Fruit fly (Drosophila melanogaster) whole organism, embryonic: ENCODE measurements around the gene CG13024.
A peak's percentile ranks its signal among the peaks of the same experiment; 100 is the strongest.

Experiments
- BtbVII ChIP-seq: fragments of 200-800 bp; sonication (Bioruptor generic); optimal IDR thresholded peaks from 3 replicates; lab custom pipeline; 2017; ENCODE audit warnings: missing biosample characterization, mild to moderate bottlenecking, missing genetic modification characterization
- CG10267 ChIP-seq: fragments of 200-800 bp; sonication (Bioruptor generic); optimal IDR thresholded peaks from 2 replicates; lab custom pipeline; 2018; ENCODE audit warnings: missing biosample characterization, mild to moderate bottlenecking, missing genetic modification characterization, moderate library complexity
- CG10543 ChIP-seq: fragments of 200-800 bp; sonication (Bioruptor generic); optimal IDR thresholded peaks from 3 replicates; lab custom pipeline; 2017; ENCODE audit warnings: missing biosample characterization, mild to moderate bottlenecking, missing genetic modification characterization, moderate library complexity
- CG11695 ChIP-seq: fragments of 200-800 bp; sonication (Bioruptor generic); IDR thresholded peaks from 3 replicates; pipeline ENCODE4 v1.3.6; 2022; ENCODE audit warnings: missing biosample characterization, missing genetic modification characterization
- CG13624 ChIP-seq: fragments of 200-800 bp; sonication (Bioruptor generic); optimal IDR thresholded peaks from 2 replicates; lab custom pipeline; 2016; ENCODE audit warnings: missing biosample characterization, missing genetic modification characterization
- CG16779 ChIP-seq: fragments of 200-800 bp; sonication (Bioruptor generic); IDR thresholded peaks from 2 replicates; pipeline ENCODE4 v1.3.6; 2022; ENCODE audit warnings: missing biosample characterization, missing genetic modification characterization
- CG17385 ChIP-seq: fragments of 200-800 bp; sonication (Bioruptor generic); optimal IDR thresholded peaks from 3 replicates; lab custom pipeline; 2018; ENCODE audit warnings: missing biosample characterization, mild to moderate bottlenecking, missing genetic modification characterization
- CG31224 ChIP-seq: fragments of 200-800 bp; sonication (Bioruptor generic); IDR thresholded peaks from 2 replicates; pipeline ENCODE4 v1.3.6; 2022; ENCODE audit warnings: missing biosample characterization, missing genetic modification characterization
- CG31365 ChIP-seq: fragments of 200-800 bp; sonication (Bioruptor generic); optimal IDR thresholded peaks from 2 replicates; lab custom pipeline; 2018; ENCODE audit warnings: missing biosample characterization, mild to moderate bottlenecking, missing genetic modification characterization
- CG32772 ChIP-seq: fragments of 200-800 bp; sonication (Bioruptor generic); IDR thresholded peaks from 2 replicates; pipeline ENCODE4 v1.3.6; 2022; ENCODE audit warnings: missing biosample characterization, missing genetic modification characterization
- CG3281 ChIP-seq: fragments of 200-800 bp; sonication (Bioruptor generic); optimal IDR thresholded peaks from 3 replicates; lab custom pipeline; 2017; ENCODE audit warnings: missing biosample characterization, mild to moderate bottlenecking, missing genetic modification characterization
- CG3995 ChIP-seq: fragments of 200-800 bp; sonication (Bioruptor generic); optimal IDR thresholded peaks from 3 replicates; lab custom pipeline; 2016; ENCODE audit warnings: missing biosample characterization, missing genetic modification characterization
- CG43689 ChIP-seq: fragments of 200-800 bp; sonication (Bioruptor generic); IDR thresholded peaks from 2 replicates; pipeline ENCODE4 v1.3.6; 2022; ENCODE audit warnings: missing biosample characterization, missing genetic modification characterization
- CG8089 ChIP-seq: fragments of 200-800 bp; sonication (Bioruptor generic); optimal IDR thresholded peaks from 3 replicates; lab custom pipeline; 2016; ENCODE audit warnings: missing biosample characterization, missing genetic modification characterization
- CG8924 ChIP-seq: fragments of 200-800 bp; optimal IDR thresholded peaks from 3 replicates; lab custom pipeline; 2019; ENCODE audit warnings: missing biosample characterization, mild to moderate bottlenecking, missing genetic modification characterization, moderate library complexity
- CG9876 ChIP-seq: fragments of 200-800 bp; sonication (Bioruptor generic); optimal IDR thresholded peaks from 2 replicates; lab custom pipeline; 2016; ENCODE audit warnings: missing biosample characterization, missing genetic modification characterization
- Camta ChIP-seq: fragments of 200-800 bp; sonication (Bioruptor generic); optimal IDR thresholded peaks from 2 replicates; lab custom pipeline; 2016; ENCODE audit warnings: missing biosample characterization, missing genetic modification characterization
- Dip3 ChIP-seq: fragments of 200-800 bp; sonication (Bioruptor generic); optimal IDR thresholded peaks from 3 replicates; lab custom pipeline; 2016; ENCODE audit warnings: missing biosample characterization, missing genetic modification characterization
- Doc3 ChIP-seq: fragments of 200-800 bp; sonication (Bioruptor generic); IDR thresholded peaks from 3 replicates; pipeline ENCODE4 v1.3.6; 2022; ENCODE audit warnings: missing biosample characterization, missing genetic modification characterization; ENCODE audit not compliant: partially characterized antibody
- Fer1 ChIP-seq: fragments of 200-800 bp; sonication (Bioruptor generic); optimal IDR thresholded peaks from 2 replicates; lab custom pipeline; 2017; ENCODE audit warnings: missing biosample characterization, mild to moderate bottlenecking, missing genetic modification characterization
- Gug ChIP-seq: fragments of 200-800 bp; sonication (Bioruptor generic); IDR thresholded peaks from 4 replicates; pipeline ENCODE4 v1.3.6; 2022; ENCODE audit warnings: missing biosample characterization, missing genetic modification characterization
- H15 ChIP-seq: fragments of 200-800 bp; sonication (Bioruptor generic); IDR thresholded peaks from 3 replicates; pipeline ENCODE4 v1.3.6; 2022; ENCODE audit warnings: missing biosample characterization, missing genetic modification characterization
- H2.0 ChIP-seq: fragments of 200-800 bp; sonication (Bioruptor generic); IDR thresholded peaks from 2 replicates; pipeline ENCODE4 v1.3.6; 2022; ENCODE audit warnings: missing biosample characterization, missing genetic modification characterization
- HmgZ ChIP-seq: fragments of 200-800 bp; sonication (Bioruptor generic); optimal IDR thresholded peaks from 2 replicates; lab custom pipeline; 2018; ENCODE audit warnings: missing biosample characterization, mild to moderate bottlenecking, missing genetic modification characterization
- Hmx ChIP-seq: fragments of 200-800 bp; sonication (Bioruptor generic); optimal IDR thresholded peaks from 2 replicates; lab custom pipeline; 2016; ENCODE audit warnings: missing biosample characterization, missing genetic modification characterization
- Hsf ChIP-seq: fragments of 200-800 bp; sonication (Bioruptor generic); optimal IDR thresholded peaks from 3 replicates; lab custom pipeline; 2016; ENCODE audit warnings: missing biosample characterization, missing genetic modification characterization
- NFAT ChIP-seq: fragments of 200-800 bp; sonication (Bioruptor generic); IDR thresholded peaks from 2 replicates; pipeline ENCODE4 v1.3.6; 2022; ENCODE audit warnings: missing biosample characterization, missing genetic modification characterization
- Nf-YB ChIP-seq: fragments of 200-800 bp; sonication (Bioruptor generic); optimal IDR thresholded peaks from 3 replicates; lab custom pipeline; 2019; ENCODE audit warnings: missing biosample characterization, mild to moderate bottlenecking, missing genetic modification characterization, moderate library complexity
- Pdp1 ChIP-seq, 2 experiments: fragments of 200-800 bp; sonication (Bioruptor generic); optimal IDR thresholded peaks; 3 replicates each; lab custom pipeline; 2016; ENCODE audit warnings: missing biosample characterization in 2 of 2, missing genetic modification characterization in 2 of 2, mild to moderate bottlenecking in 1 of 2, moderate library complexity in 1 of 2
- Scr ChIP-seq: fragments of 200-800 bp; sonication (Bioruptor generic); IDR thresholded peaks from 2 replicates; pipeline ENCODE4 v1.3.6; 2022; ENCODE audit warnings: missing biosample characterization, missing genetic modification characterization; ENCODE audit not compliant: partially characterized antibody
- Sry-δ ChIP-seq: fragments of 200-800 bp; sonication (Bioruptor generic); optimal IDR thresholded peaks from 2 replicates; lab custom pipeline; 2016; ENCODE audit warnings: missing biosample characterization, missing genetic modification characterization
- YL-1 ChIP-seq: fragments of 200-800 bp; sonication (Bioruptor generic); optimal IDR thresholded peaks from 3 replicates; lab custom pipeline; 2017; ENCODE audit warnings: missing biosample characterization, mild to moderate bottlenecking, missing genetic modification characterization
- ab ChIP-seq: fragments of 200-800 bp; sonication (Bioruptor generic); optimal IDR thresholded peaks from 2 replicates; lab custom pipeline; 2016; ENCODE audit warnings: missing biosample characterization, missing genetic modification characterization
- cad ChIP-seq: fragments of >200 bp; optimal IDR thresholded peaks from 2 replicates; lab custom pipeline; 2017; ENCODE audit warnings: missing biosample characterization, missing genetic modification characterization
- chinmo ChIP-seq: fragments of 200-800 bp; sonication (Bioruptor generic); IDR thresholded peaks from 4 replicates; pipeline ENCODE4 v1.3.6; 2022; ENCODE audit warnings: missing biosample characterization, missing genetic modification characterization; ENCODE audit not compliant: partially characterized antibody
- crc ChIP-seq: fragments of 200-800 bp; sonication (Bioruptor generic); optimal IDR thresholded peaks from 2 replicates; lab custom pipeline; 2016; ENCODE audit warnings: missing biosample characterization, missing genetic modification characterization
- dysf ChIP-seq: fragments of 200-800 bp; sonication (Bioruptor generic); IDR thresholded peaks from 3 replicates; pipeline ENCODE4 v1.3.6; 2022; ENCODE audit warnings: missing biosample characterization, missing genetic modification characterization
- fru ChIP-seq: fragments of >200 bp; optimal IDR thresholded peaks from 2 replicates; lab custom pipeline; 2017
- gcm ChIP-seq: fragments of 200-800 bp; sonication (Bioruptor generic); optimal IDR thresholded peaks from 2 replicates; lab custom pipeline; 2019; ENCODE audit warnings: missing biosample characterization, mild to moderate bottlenecking, missing genetic modification characterization, moderate library complexity
- hb ChIP-seq: fragments of 200-800 bp; sonication (Bioruptor generic); IDR thresholded peaks from 3 replicates; pipeline ENCODE4 v1.3.6; 2022; ENCODE audit warnings: missing biosample characterization, missing genetic modification characterization; ENCODE audit not compliant: partially characterized antibody
- jigr1 ChIP-seq: fragments of 200-800 bp; sonication (Bioruptor generic); IDR thresholded peaks from 3 replicates; pipeline ENCODE4 v1.3.6; 2022; ENCODE audit warnings: missing biosample characterization, missing genetic modification characterization
- jing ChIP-seq: fragments of 200-800 bp; sonication (Bioruptor generic); optimal IDR thresholded peaks from 2 replicates; lab custom pipeline; 2018; ENCODE audit warnings: missing biosample characterization, mild to moderate bottlenecking, missing genetic modification characterization
- kni ChIP-seq: fragments of 200-800 bp; sonication (Bioruptor generic); optimal IDR thresholded peaks from 3 replicates; lab custom pipeline; 2017; ENCODE audit warnings: mild to moderate bottlenecking, missing biosample characterization, missing genetic modification reagents, missing genetic modification characterization
- lab ChIP-seq: fragments of 200-800 bp; sonication (Bioruptor generic); optimal IDR thresholded peaks from 3 replicates; lab custom pipeline; 2017; ENCODE audit warnings: missing biosample characterization, missing genetic modification characterization, mild to moderate bottlenecking, moderate library complexity, missing genetic modification reagents
- mirr ChIP-seq: fragments of 200-800 bp; sonication (Bioruptor generic); optimal IDR thresholded peaks from 3 replicates; lab custom pipeline; 2018; ENCODE audit warnings: missing biosample characterization, mild to moderate bottlenecking, missing genetic modification characterization
- oc ChIP-seq: fragments of 200-800 bp; sonication (Bioruptor generic); optimal IDR thresholded peaks from 2 replicates; lab custom pipeline; 2018; ENCODE audit warnings: missing biosample characterization, mild to moderate bottlenecking, missing genetic modification characterization, moderate library complexity
- pzg ChIP-seq: fragments of 200-800 bp; sonication (Bioruptor generic); optimal IDR thresholded peaks from 3 replicates; lab custom pipeline; 2018; ENCODE audit warnings: missing biosample characterization, mild to moderate bottlenecking, missing genetic modification characterization, moderate library complexity
- rib ChIP-seq: fragments of 200-800 bp; sonication (Bioruptor generic); IDR thresholded peaks from 2 replicates; pipeline ENCODE4 v1.3.6; 2022; ENCODE audit warnings: missing biosample characterization, missing genetic modification characterization
- scrt ChIP-seq: fragments of 200-800 bp; sonication (Bioruptor generic); optimal IDR thresholded peaks from 2 replicates; lab custom pipeline; 2018; ENCODE audit warnings: missing biosample characterization, mild to moderate bottlenecking, missing genetic modification characterization, moderate library complexity
- seq ChIP-seq: fragments of 200-800 bp; sonication (Bioruptor generic); IDR thresholded peaks from 2 replicates; pipeline ENCODE4 v1.3.6; 2022; ENCODE audit warnings: missing biosample characterization, missing genetic modification characterization
- sna ChIP-seq: fragments of 200-800 bp; sonication (Bioruptor generic); IDR thresholded peaks from 2 replicates; pipeline ENCODE4 v1.3.6; 2022; ENCODE audit warnings: missing biosample characterization, missing genetic modification characterization; ENCODE audit not compliant: partially characterized antibody

Gene CG13024

dm6 chr3L:16865123-16865831 is 36.4 kb upstream of the CG13024 start, which contains the start of gene Lmpt (continued):
- TF ChIP-seq CG11695 (GFP tag; lab: Robert Waterston, UW) = no peak
- TF ChIP-seq Gug (GFP tag; lab: Robert Waterston, UW) = no peak
- peak; percentile 40 for TF ChIP-seq HmgZ (tag; lab: Kevin White, UChicago)
- no peak for TF ChIP-seq Hmx (GFP tag; lab: Kevin White, UChicago)
- no peak for TF ChIP-seq crc (GFP tag; lab: Kevin White, UChicago)
- TF ChIP-seq CG17385 (GFP tag; lab: Kevin White, UChicago) = peak; percentile 88
- no peak for TF ChIP-seq fru (lab: Kevin White, UChicago)
- no peak for TF ChIP-seq Sry-δ
- no peak for TF ChIP-seq hb
- no peak for TF ChIP-seq jigr1 (GFP tag; lab: Robert Waterston, UW)
- no peak for TF ChIP-seq NFAT (GFP tag; lab: Robert Waterston, UW)
- TF ChIP-seq Dip3 = no peak
- no peak for TF ChIP-seq CG16779
- no peak for TF ChIP-seq YL-1
- no peak for TF ChIP-seq Doc3 (GFP tag; lab: Robert Waterston, UW)
- no peak for TF ChIP-seq rib
- no peak for TF ChIP-seq H15 (GFP tag; lab: Robert Waterston, UW)
- TF ChIP-seq BtbVII = no peak
- TF ChIP-seq CG8924 (tag; lab: Kevin White, UChicago) = peak; percentile 0
- TF ChIP-seq Hsf = no peak
- no peak for TF ChIP-seq jing (GFP tag; lab: Kevin White, UChicago)
- peak in 1 of 2 experiments; percentile 45 for TF ChIP-seq Pdp1 (GFP tag; optimal IDR thresholded peaks at IDR 0.05; lab: Kevin White, UChicago)
- no peak for TF ChIP-seq lab (GFP tag; lab: Kevin White, UChicago)
- no peak for TF ChIP-seq CG13624 (GFP tag; lab: Kevin White, UChicago)
- TF ChIP-seq mirr (GFP tag; lab: Kevin White, UChicago) = no peak
- TF ChIP-seq Camta (GFP tag; lab: Kevin White, UChicago) = no peak
- TF ChIP-seq CG32772 (GFP tag; lab: Robert Waterston, UW) = no peak
- TF ChIP-seq CG3995 (GFP tag; lab: Kevin White, UChicago) = no peak
- no peak for TF ChIP-seq Scr (GFP tag; lab: Robert Waterston, UW)
- peak; percentile 79; the same call in 2 of the 4 replicates for TF ChIP-seq chinmo (GFP tag; lab: Robert Waterston, UW)
- no peak for TF ChIP-seq gcm (GFP tag; lab: Kevin White, UChicago)
- TF ChIP-seq H2.0 (GFP tag; lab: Robert Waterston, UW) = no peak
- TF ChIP-seq CG9876 = no peak
- TF ChIP-seq ab (GFP tag; lab: Kevin White, UChicago) = no peak
- no peak for TF ChIP-seq dysf (GFP tag; lab: Robert Waterston, UW)
- TF ChIP-seq scrt = peak; percentile 43
- peak; percentile 73 for TF ChIP-seq pzg (GFP tag; lab: Kevin White, UChicago)
- TF ChIP-seq CG31365 (tag; lab: Kevin White, UChicago) = peak; percentile 8
- TF ChIP-seq CG3281 (GFP tag; lab: Kevin White, UChicago) = no peak
- TF ChIP-seq Fer1 (GFP tag; lab: Kevin White, UChicago) = peak; percentile 40
- peak; percentile 13 for TF ChIP-seq CG10267 (tag; lab: Kevin White, UChicago)
- TF ChIP-seq CG10543 (GFP tag; lab: Kevin White, UChicago) = no peak
- TF ChIP-seq CG8089 (GFP tag; lab: Kevin White, UChicago) = no peak
- TF ChIP-seq sna (GFP tag; lab: Robert Waterston, UW) = no peak
- TF ChIP-seq kni = no peak
- no peak for TF ChIP-seq CG43689 (GFP tag; lab: Robert Waterston, UW)
- TF ChIP-seq CG31224 (GFP tag; lab: Robert Waterston, UW) = no peak
- TF ChIP-seq oc (tag; lab: Kevin White, UChicago) = no peak
- no peak for TF ChIP-seq cad
- TF ChIP-seq Nf-YB (GFP tag; lab: Kevin White, UChicago) = no peak
- TF ChIP-seq seq (GFP tag; lab: Robert Waterston, UW) = no peak
